Fruit fly (Drosophila melanogaster) whole organism, prepupa: ENCODE measurements around the gene CG14853.
A peak's percentile ranks its signal among the peaks of the same experiment; 100 is the strongest.

ENCODE experiments used
- Blimp-1 ChIP-seq: fragments of 200-800 bp; sonication (Bioruptor generic); optimal IDR thresholded peaks from 3 replicates; lab custom pipeline; 2017; ENCODE audit warnings: missing biosample characterization, missing genetic modification characterization, mild to moderate bottlenecking, moderate library complexity, missing genetic modification reagents
- CG11294 ChIP-seq: fragments of 200-800 bp; sonication (Bioruptor generic); IDR thresholded peaks from 2 replicates; pipeline ENCODE4 v1.3.6; 2022; ENCODE audit warnings: missing biosample characterization, missing genetic modification characterization
- CG11762 ChIP-seq: fragments of 200-800 bp; sonication (Bioruptor generic); optimal IDR thresholded peaks from 3 replicates; lab custom pipeline; 2016; ENCODE audit warnings: missing biosample characterization, missing genetic modification characterization; ENCODE audit not compliant: insufficient read depth
- CG15336 ChIP-seq: fragments of 200-800 bp; sonication (Bioruptor generic); IDR thresholded peaks from 2 replicates; pipeline ENCODE4 v1.3.6; 2022; ENCODE audit warnings: missing biosample characterization, missing genetic modification characterization
- CG1621 ChIP-seq: fragments of 200-800 bp; sonication (Bioruptor generic); optimal IDR thresholded peaks from 3 replicates; lab custom pipeline; 2018; ENCODE audit warnings: missing biosample characterization, mild to moderate bottlenecking, missing genetic modification characterization
- CG16779 ChIP-seq: fragments of 200-800 bp; sonication (Bioruptor generic); optimal IDR thresholded peaks from 3 replicates; lab custom pipeline; 2017; ENCODE audit warnings: missing biosample characterization, mild to moderate bottlenecking, missing genetic modification characterization
- CG31627 ChIP-seq: fragments of 200-800 bp; sonication (Bioruptor generic); optimal IDR thresholded peaks from 3 replicates; lab custom pipeline; 2016; ENCODE audit warnings: missing biosample characterization, missing genetic modification characterization
- CG32006 ChIP-seq: fragments of 200-800 bp; sonication (Bioruptor generic); optimal IDR thresholded peaks from 3 replicates; lab custom pipeline; 2017; ENCODE audit warnings: missing biosample characterization, mild to moderate bottlenecking, missing genetic modification characterization
- CG34406 ChIP-seq: fragments of 200-800 bp; sonication (Bioruptor generic); optimal IDR thresholded peaks from 3 replicates; lab custom pipeline; 2016; ENCODE audit warnings: missing biosample characterization, missing genetic modification characterization
- CG3919 ChIP-seq: fragments of 200-800 bp; sonication (Bioruptor generic); optimal IDR thresholded peaks from 3 replicates; lab custom pipeline; 2016; ENCODE audit warnings: missing biosample characterization, missing genetic modification characterization
- CG6163 ChIP-seq: fragments of 200-800 bp; sonication (Bioruptor generic); IDR thresholded peaks from 3 replicates; pipeline ENCODE4 v1.3.6; 2022; ENCODE audit warnings: missing biosample characterization, missing genetic modification characterization
- CG6808 ChIP-seq: fragments of 200-800 bp; sonication (Bioruptor generic); optimal IDR thresholded peaks from 3 replicates; lab custom pipeline; 2017; ENCODE audit warnings: missing biosample characterization, missing genetic modification characterization, mild to moderate bottlenecking, moderate library complexity, missing genetic modification reagents
- CG7368 ChIP-seq: fragments of 200-800 bp; sonication (Bioruptor generic); optimal IDR thresholded peaks from 3 replicates; lab custom pipeline; 2016; ENCODE audit warnings: missing biosample characterization, missing genetic modification characterization
- CG8319 ChIP-seq: fragments of 200-800 bp; sonication (Bioruptor generic); optimal IDR thresholded peaks from 3 replicates; lab custom pipeline; 2016; ENCODE audit warnings: missing biosample characterization, missing genetic modification characterization
- CG8632 ChIP-seq: fragments of 200-800 bp; sonication (Bioruptor generic); optimal IDR thresholded peaks from 3 replicates; lab custom pipeline; 2016; ENCODE audit warnings: missing biosample characterization, missing genetic modification characterization
- CG9139 ChIP-seq: fragments of 200-800 bp; sonication (Bioruptor generic); optimal IDR thresholded peaks from 3 replicates; lab custom pipeline; 2017; ENCODE audit warnings: missing biosample characterization, mild to moderate bottlenecking, missing genetic modification characterization
- Eip75B ChIP-seq: fragments of 200-800 bp; sonication (Bioruptor generic); optimal IDR thresholded peaks from 3 replicates; lab custom pipeline; 2016; ENCODE audit warnings: missing biosample characterization, missing genetic modification characterization
- Ets21C ChIP-seq: fragments of 200-800 bp; sonication (Bioruptor generic); optimal IDR thresholded peaks from 3 replicates; lab custom pipeline; 2016; ENCODE audit warnings: missing biosample characterization, missing genetic modification characterization
- Gug ChIP-seq: fragments of 200-800 bp; sonication (Bioruptor generic); IDR thresholded peaks from 2 replicates; pipeline ENCODE4 v1.3.6; 2022; ENCODE audit warnings: missing biosample characterization, missing genetic modification characterization
- Hr38 ChIP-seq: sonication (Bioruptor generic); optimal IDR thresholded peaks from 2 replicates; lab custom pipeline; 2016; ENCODE audit warnings: missing biosample characterization, missing genetic modification characterization
- Hr39 ChIP-seq: fragments of 200-800 bp; sonication (Bioruptor generic); optimal IDR thresholded peaks from 2 replicates; lab custom pipeline; 2016; ENCODE audit warnings: missing biosample characterization, missing genetic modification characterization
- Hr4 ChIP-seq: fragments of 200-800 bp; sonication (Bioruptor generic); optimal IDR thresholded peaks from 3 replicates; lab custom pipeline; 2016; ENCODE audit warnings: missing biosample characterization, missing genetic modification characterization
- Lpt ChIP-seq: fragments of 200-800 bp; sonication (Bioruptor generic); optimal IDR thresholded peaks from 3 replicates; lab custom pipeline; 2016; ENCODE audit warnings: missing biosample characterization, missing genetic modification characterization
- OdsH ChIP-seq: fragments of 200-800 bp; sonication (Bioruptor generic); optimal IDR thresholded peaks from 3 replicates; lab custom pipeline; 2016; ENCODE audit warnings: missing biosample characterization, missing genetic modification characterization
- Sox15 ChIP-seq: fragments of 200-800 bp; sonication (Bioruptor generic); optimal IDR thresholded peaks from 3 replicates; lab custom pipeline; 2016; ENCODE audit warnings: missing biosample characterization, missing genetic modification characterization
- achi ChIP-seq: fragments of 200-800 bp; sonication (Bioruptor generic); optimal IDR thresholded peaks from 3 replicates; lab custom pipeline; 2016; ENCODE audit warnings: missing biosample characterization, missing genetic modification characterization
- acj6 ChIP-seq: fragments of 200-800 bp; sonication (Bioruptor generic); optimal IDR thresholded peaks from 3 replicates; lab custom pipeline; 2016; ENCODE audit warnings: missing biosample characterization, missing genetic modification characterization
- dsx ChIP-seq: fragments of 200-800 bp; optimal IDR thresholded peaks from 3 replicates; lab custom pipeline; 2019; ENCODE audit warnings: missing biosample characterization, mild to moderate bottlenecking, missing genetic modification characterization, moderate library complexity; ENCODE audit not compliant: poor library complexity, severe bottlenecking
- eg ChIP-seq: fragments of 200-800 bp; sonication (Bioruptor generic); IDR thresholded peaks from 3 replicates; pipeline ENCODE4 v1.3.6; 2022; ENCODE audit warnings: missing biosample characterization, missing genetic modification characterization
- esn ChIP-seq: fragments of 200-800 bp; sonication (Bioruptor generic); optimal IDR thresholded peaks from 2 replicates; lab custom pipeline; 2016; ENCODE audit warnings: missing biosample characterization, mild to moderate bottlenecking, missing genetic modification characterization, moderate library complexity
- fd59A ChIP-seq: fragments of 200-800 bp; sonication (Bioruptor generic); optimal IDR thresholded peaks from 2 replicates; lab custom pipeline; 2017; ENCODE audit warnings: missing biosample characterization, mild to moderate bottlenecking, missing genetic modification characterization, missing genetic modification reagents
- fd85E ChIP-seq: fragments of 200-800 bp; sonication (Bioruptor generic); optimal IDR thresholded peaks from 3 replicates; lab custom pipeline; 2016; ENCODE audit warnings: missing biosample characterization, missing genetic modification characterization
- fkh ChIP-seq: fragments of 200-800 bp; sonication (Bioruptor generic); optimal IDR thresholded peaks from 3 replicates; lab custom pipeline; 2017; ENCODE audit warnings: missing biosample characterization, mild to moderate bottlenecking, missing genetic modification characterization, moderate library complexity
- lz ChIP-seq: fragments of 200-800 bp; sonication (Bioruptor generic); optimal IDR thresholded peaks from 3 replicates; lab custom pipeline; 2016; ENCODE audit warnings: missing biosample characterization, missing genetic modification characterization
- net ChIP-seq: fragments of 200-800 bp; sonication (Bioruptor generic); optimal IDR thresholded peaks from 3 replicates; lab custom pipeline; 2016; ENCODE audit warnings: missing biosample characterization, missing genetic modification characterization
- pdm3 ChIP-seq: fragments of 200-800 bp; sonication (Bioruptor generic); optimal IDR thresholded peaks from 3 replicates; lab custom pipeline; 2016; ENCODE audit warnings: missing biosample characterization, missing genetic modification characterization
- salr ChIP-seq, 2 experiments: fragments of 200-800 bp; sonication (Bioruptor generic); optimal IDR thresholded peaks; 3 replicates each; lab custom pipeline; 2016 to 2018; ENCODE audit warnings: missing biosample characterization in 2 of 2, missing genetic modification characterization in 2 of 2, mild to moderate bottlenecking in 1 of 2
- spab ChIP-seq: fragments of 200-800 bp; sonication (Bioruptor generic); optimal IDR thresholded peaks from 2 replicates; lab custom pipeline; 2017; ENCODE audit warnings: missing biosample characterization, mild to moderate bottlenecking, missing genetic modification characterization, missing genetic modification reagents
- ss ChIP-seq, 2 experiments: fragments of 200-800 bp; sonication (Bioruptor generic); optimal IDR thresholded peaks; 2 replicates in 1 of 2; 3 replicates in 1 of 2; lab custom pipeline; 2017 to 2018; ENCODE audit warnings: mild to moderate bottlenecking in 2 of 2, missing biosample characterization in 2 of 2, missing genetic modification characterization in 2 of 2, moderate library complexity in 1 of 2
- svp ChIP-seq: fragments of 200-800 bp; sonication (Bioruptor generic); peaks from one replicate; lab custom pipeline; 2016; ENCODE audit warnings: missing biosample characterization, missing genetic modification characterization
- topi ChIP-seq: fragments of 200-800 bp; sonication (Bioruptor generic); optimal IDR thresholded peaks from 3 replicates; lab custom pipeline; 2016; ENCODE audit warnings: missing biosample characterization, missing genetic modification characterization

The CG14853 gene

DNA sequence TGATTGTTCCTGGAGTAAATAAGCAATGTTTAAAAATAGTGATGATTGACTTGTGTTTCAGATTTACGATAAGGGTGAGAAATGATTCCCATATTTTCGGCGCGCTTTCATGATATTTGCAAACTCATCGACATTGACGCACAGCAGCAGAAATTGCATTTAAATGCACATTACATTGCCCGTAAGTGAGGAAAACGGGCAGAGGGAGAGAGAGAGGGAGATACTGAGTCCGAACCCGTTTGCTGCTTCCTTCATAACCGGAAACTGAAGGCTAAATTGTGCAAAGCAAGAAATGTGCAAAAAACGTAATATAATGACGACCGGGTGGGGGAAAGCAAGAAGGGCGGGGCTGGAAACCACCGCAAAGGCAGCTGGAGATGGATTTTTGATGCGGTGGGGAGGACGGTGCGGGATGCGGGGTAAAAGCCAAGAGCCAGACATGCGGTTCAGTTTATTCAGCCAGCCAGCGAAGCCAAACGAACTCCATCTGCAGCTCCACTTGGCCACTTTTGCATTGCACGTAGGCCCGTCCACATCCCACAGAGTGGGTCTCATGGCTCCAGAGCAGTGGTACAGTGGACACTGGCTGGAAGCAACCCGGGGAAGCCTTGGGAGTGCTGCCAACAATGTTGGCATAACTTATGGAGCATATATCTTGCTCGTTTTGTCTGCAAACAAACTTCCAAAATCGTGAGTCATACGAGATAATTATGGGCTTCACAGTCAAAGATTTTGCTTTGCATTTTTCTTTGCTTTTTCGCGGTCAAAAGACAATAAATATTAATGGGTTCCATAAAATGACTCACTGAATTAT is 43.8 kb downstream of the CG14853 start (continued):
- no peak for TF ChIP-seq fd85E (GFP tag; lab: Kevin White, UChicago)
- no peak for TF ChIP-seq CG11762 (GFP tag; lab: Kevin White, UChicago)
- TF ChIP-seq Hr38 = no peak
- TF ChIP-seq CG16779 (tag; lab: Kevin White, UChicago) = no peak
- no peak for TF ChIP-seq Hr4 (GFP tag; lab: Kevin White, UChicago)
- TF ChIP-seq fd59A (GFP tag; lab: Kevin White, UChicago) = no peak
- TF ChIP-seq CG8319 (GFP tag; lab: Kevin White, UChicago) = no peak
- no peak for TF ChIP-seq achi (GFP tag; lab: Kevin White, UChicago)
- TF ChIP-seq CG8632 (GFP tag; lab: Kevin White, UChicago) = no peak
- TF ChIP-seq CG15336 (GFP tag; lab: Robert Waterston, UW) = 0 out of 2 replicates have a peak, but pooled peaks have one; percentile 31
- TF ChIP-seq topi (GFP tag; lab: Kevin White, UChicago) = peak; percentile 7
- TF ChIP-seq CG6808 (GFP tag; lab: Kevin White, UChicago) = peak; percentile 32
- TF ChIP-seq svp = no peak
- TF ChIP-seq dsx (GFP tag; lab: Kevin White, UChicago) = peak; percentile 60
- TF ChIP-seq eg (GFP tag; lab: Robert Waterston, UW) = peak; percentile 60; the same call in 2 of the 3 replicates
- no peak for TF ChIP-seq CG7368 (GFP tag; lab: Kevin White, UChicago)
- TF ChIP-seq CG6163 (GFP tag; lab: Robert Waterston, UW) = peak; percentile 63; the same call in 2 of the 3 replicates
- TF ChIP-seq salr (GFP tag; optimal IDR thresholded peaks at IDR 0.05; lab: Kevin White, UChicago) = no peak

DNA sequence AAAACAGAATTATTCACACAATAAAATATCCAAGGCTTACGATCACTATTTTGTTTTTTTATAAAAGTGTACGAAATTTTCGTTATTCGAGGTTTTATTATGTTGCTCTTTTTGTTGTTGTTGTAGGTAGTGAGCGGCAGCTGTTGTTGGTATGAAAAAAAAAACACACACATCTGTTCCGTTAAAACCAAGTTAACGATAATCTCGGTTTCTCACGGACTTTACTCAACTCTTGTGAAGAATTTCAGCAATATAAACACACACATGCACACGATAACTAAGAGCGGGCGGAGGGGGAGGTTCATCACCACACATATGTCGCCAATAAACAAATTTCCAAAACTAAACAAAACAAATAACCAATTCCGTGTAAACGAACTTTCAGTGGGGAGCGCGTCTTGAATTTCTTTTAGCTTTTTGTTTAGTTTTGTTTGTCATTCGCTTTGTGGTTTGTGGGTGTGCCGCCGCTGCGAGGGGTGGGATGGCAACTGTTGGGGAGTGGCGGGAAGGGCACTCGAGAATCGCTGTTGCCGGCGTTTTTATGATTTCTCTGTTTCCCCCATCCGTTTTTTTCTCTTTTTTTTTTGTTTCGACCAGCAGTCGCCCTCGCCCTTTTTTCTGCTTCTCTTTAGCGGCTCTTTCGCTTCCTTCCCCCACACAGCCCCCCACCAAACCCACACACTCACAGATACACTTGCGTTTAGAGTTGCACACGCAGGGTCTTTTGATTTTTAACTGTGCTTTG is 45.0 kb downstream of the CG14853 start:
- peak; percentile 81 for TF ChIP-seq fkh (GFP tag; lab: Kevin White, UChicago)
- 0 out of 3 replicates have a peak, but pooled peaks have one; percentile 16 for TF ChIP-seq eg (GFP tag; lab: Robert Waterston, UW)
- no peak for TF ChIP-seq net (GFP tag; lab: Kevin White, UChicago)
- TF ChIP-seq CG6163 (GFP tag; lab: Robert Waterston, UW) = peak; percentile 55
- TF ChIP-seq pdm3 (GFP tag; lab: Kevin White, UChicago) = no peak
- no peak for TF ChIP-seq CG32006
- no peak for TF ChIP-seq CG1621 (tag; lab: Kevin White, UChicago)
- TF ChIP-seq acj6 = no peak
- TF ChIP-seq Ets21C (GFP tag; lab: Kevin White, UChicago) = no peak
- TF ChIP-seq OdsH (GFP tag; lab: Kevin White, UChicago) = no peak
- TF ChIP-seq CG11294 (GFP tag; lab: Robert Waterston, UW) = no peak
- no peak for TF ChIP-seq CG31627 (GFP tag; lab: Kevin White, UChicago)
- no peak for TF ChIP-seq CG3919 (GFP tag; lab: Kevin White, UChicago)
- TF ChIP-seq CG6808 (GFP tag; lab: Kevin White, UChicago) = peak; percentile 13
- peak in 1 of 2 experiments; percentile 27 for TF ChIP-seq ss (GFP tag; optimal IDR thresholded peaks at IDR 0.05; lab: Kevin White, UChicago)
- no peak for TF ChIP-seq spab
- TF ChIP-seq, all 60 proteins: peak for 5

DNA sequence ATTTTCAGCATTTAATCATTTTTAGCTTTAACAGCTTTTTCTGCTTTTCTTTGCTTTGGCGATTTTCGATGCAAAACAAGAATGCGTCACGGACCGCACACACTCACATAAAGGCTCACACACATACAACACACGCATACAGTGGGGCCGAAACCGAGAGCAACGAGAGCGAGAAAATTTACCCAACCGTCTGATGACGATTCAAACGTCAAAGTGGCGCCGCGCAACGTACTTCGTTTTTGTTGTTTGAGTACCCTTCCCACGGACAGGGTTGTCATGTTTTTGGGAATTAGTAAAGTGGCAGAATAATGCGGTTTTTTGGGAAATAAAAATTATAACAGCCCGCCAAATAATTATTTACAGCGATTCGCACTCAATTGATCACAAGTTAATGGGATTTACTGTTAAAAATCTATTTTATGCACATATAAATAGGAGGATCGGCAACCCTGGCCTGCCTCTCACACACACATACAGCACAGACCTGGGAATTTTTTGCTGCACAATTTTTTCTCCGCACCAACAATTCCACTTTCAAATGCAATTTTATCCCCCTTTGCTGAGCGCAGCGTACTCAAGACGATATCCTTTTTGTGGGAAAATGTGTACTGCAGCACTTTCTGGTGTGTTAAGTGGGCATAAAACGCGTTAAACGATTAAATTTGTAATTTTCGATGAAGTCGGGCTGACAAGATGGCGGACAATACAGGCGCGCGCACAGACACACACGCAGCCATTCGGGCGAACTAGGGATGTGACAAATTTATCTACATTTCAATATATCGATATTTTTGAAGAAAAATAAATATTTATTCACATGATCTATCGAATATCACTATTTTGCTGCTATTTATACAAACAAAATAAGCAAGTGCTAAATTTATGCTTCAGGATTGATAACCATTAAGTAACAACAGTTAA is 45.8 kb downstream of the CG14853 start:
- no peak for TF ChIP-seq Hr38
- TF ChIP-seq CG9139 (GFP tag; lab: Kevin White, UChicago) = peak; percentile 82
- peak; percentile 93 for TF ChIP-seq Gug (GFP tag; lab: Robert Waterston, UW)
- peak; percentile 95 for TF ChIP-seq CG31627 (GFP tag; lab: Kevin White, UChicago)
- peak; percentile 85 for TF ChIP-seq CG7368 (GFP tag; lab: Kevin White, UChicago)
- peak; percentile 79 for TF ChIP-seq Lpt
- peak; percentile 94 for TF ChIP-seq achi (GFP tag; lab: Kevin White, UChicago)
- peak; percentile 91 to 92 for TF ChIP-seq ss (GFP tag; optimal IDR thresholded peaks at IDR 0.05; lab: Kevin White, UChicago)
- TF ChIP-seq CG6163 (GFP tag; lab: Robert Waterston, UW) = peak; percentile 96
- peak; percentile 94 for TF ChIP-seq lz (GFP tag; lab: Kevin White, UChicago)
- TF ChIP-seq CG34406 (GFP tag; lab: Kevin White, UChicago) = peak; percentile 94
- peak; percentile 78 for TF ChIP-seq Blimp-1 (GFP tag; lab: Kevin White, UChicago)
- TF ChIP-seq esn = peak; percentile 96
- peak; percentile 94 for TF ChIP-seq Hr4 (GFP tag; lab: Kevin White, UChicago)
- TF ChIP-seq pdm3 (GFP tag; lab: Kevin White, UChicago) = peak; percentile 94
- peak; percentile 94 for TF ChIP-seq Eip75B
- TF ChIP-seq Hr39 (GFP tag; lab: Kevin White, UChicago) = peak; percentile 94
- peak; percentile 86 for TF ChIP-seq Sox15 (GFP tag; lab: Kevin White, UChicago)
